Fruit fly (Drosophila melanogaster) whole organism, embryonic: ENCODE measurements around the gene Mvd.

Experiments
- Ada2b ChIP-seq: fragments of 200-800 bp; sonication (Bioruptor generic); IDR thresholded peaks from 2 replicates; pipeline ENCODE4 v1.3.6; 2022; ENCODE audit warnings: missing biosample characterization, missing genetic modification characterization
- Awh ChIP-seq: fragments of 200-800 bp; sonication (Bioruptor generic); IDR thresholded peaks from 2 replicates; pipeline ENCODE4, ENCODE4 v1.3.6; 2022; ENCODE audit warnings: missing biosample characterization, missing genetic modification characterization
- CG10959 ChIP-seq: fragments of 200-800 bp; sonication (Bioruptor generic); IDR thresholded peaks from 2 replicates; pipeline ENCODE4 v1.3.6; 2022; ENCODE audit warnings: missing biosample characterization, missing genetic modification characterization
- CG11093 ChIP-seq: fragments of 200-800 bp; sonication (Bioruptor generic); IDR thresholded peaks from 3 replicates; pipeline ENCODE4 v1.3.6; 2022; ENCODE audit warnings: missing biosample characterization, missing genetic modification characterization
- CG15073 ChIP-seq: fragments of 200-800 bp; sonication (Bioruptor generic); optimal IDR thresholded peaks from 2 replicates; lab custom pipeline; 2016; ENCODE audit warnings: missing biosample characterization, missing genetic modification characterization
- CG1602 ChIP-seq: fragments of 200-800 bp; sonication (Bioruptor generic); optimal IDR thresholded peaks from 3 replicates; lab custom pipeline; 2016; ENCODE audit warnings: missing biosample characterization, missing genetic modification characterization
- CG1832 ChIP-seq: fragments of 200-800 bp; sonication (Bioruptor generic); optimal IDR thresholded peaks from 2 replicates; lab custom pipeline; 2017; ENCODE audit warnings: missing biosample characterization, mild to moderate bottlenecking, missing genetic modification characterization, inconsistent platforms
- CG2199 ChIP-seq: fragments of 200-800 bp; sonication (Bioruptor generic); IDR thresholded peaks from 3 replicates; pipeline ENCODE4 v1.3.6; 2022; ENCODE audit warnings: missing biosample characterization, missing genetic modification characterization
- CG32772 ChIP-seq: fragments of 200-800 bp; sonication (Bioruptor generic); IDR thresholded peaks from 2 replicates; pipeline ENCODE4 v1.3.6; 2022; ENCODE audit warnings: missing biosample characterization, missing genetic modification characterization
- CG33213 ChIP-seq: fragments of 200-800 bp; sonication (Bioruptor generic); optimal IDR thresholded peaks from 3 replicates; lab custom pipeline; 2016; ENCODE audit warnings: missing biosample characterization, missing genetic modification characterization
- CG34224 ChIP-seq: fragments of 200-800 bp; sonication (Bioruptor generic); IDR thresholded peaks from 3 replicates; pipeline ENCODE4 v1.3.6; 2022; ENCODE audit warnings: missing biosample characterization, missing genetic modification characterization; ENCODE audit not compliant: partially characterized antibody
- CG4707 ChIP-seq: fragments of 200-800 bp; sonication (Bioruptor generic); optimal IDR thresholded peaks from 2 replicates; lab custom pipeline; 2018; ENCODE audit warnings: missing biosample characterization, mild to moderate bottlenecking, missing genetic modification characterization, moderate library complexity
- CG5953 ChIP-seq: fragments of 200-800 bp; sonication (Bioruptor generic); IDR thresholded peaks from 2 replicates; pipeline ENCODE4 v1.3.6; 2022; ENCODE audit warnings: missing biosample characterization, missing genetic modification characterization
- CG6272 ChIP-seq: fragments of 200-800 bp; sonication (Bioruptor generic); IDR thresholded peaks from 2 replicates; pipeline ENCODE4 v1.3.6; 2022; ENCODE audit warnings: missing biosample characterization, missing genetic modification characterization
- CG7357 ChIP-seq: fragments of 200-800 bp; sonication (Bioruptor generic); IDR thresholded peaks from 3 replicates; pipeline ENCODE4 v1.3.6; 2022; ENCODE audit warnings: missing biosample characterization, missing genetic modification characterization
- CG8089 ChIP-seq: fragments of 200-800 bp; sonication (Bioruptor generic); optimal IDR thresholded peaks from 3 replicates; lab custom pipeline; 2016; ENCODE audit warnings: missing biosample characterization, missing genetic modification characterization
- CG9215 ChIP-seq: fragments of 200-800 bp; sonication (Bioruptor generic); IDR thresholded peaks from 2 replicates; pipeline ENCODE4 v1.3.6; 2022; ENCODE audit warnings: missing biosample characterization, missing genetic modification characterization
- CG9797 ChIP-seq: fragments of 200-800 bp; sonication (Bioruptor generic); optimal IDR thresholded peaks from 3 replicates; lab custom pipeline; 2018; ENCODE audit warnings: missing biosample characterization, mild to moderate bottlenecking, missing genetic modification characterization
- Dfd ChIP-seq, 2 experiments: fragments of >200 bp; optimal IDR thresholded peaks; 2 replicates each; lab custom pipeline; 2017; ENCODE audit warnings: missing biosample characterization in 2 of 2, missing genetic modification characterization in 2 of 2
- Doc2 ChIP-seq: fragments of 200-800 bp; sonication (Bioruptor generic); IDR thresholded peaks from 2 replicates; pipeline ENCODE4 v1.3.6; 2022; ENCODE audit warnings: missing biosample characterization, missing genetic modification characterization
- E2f1 ChIP-seq: fragments of 200-800 bp; sonication (Bioruptor generic); IDR thresholded peaks from 2 replicates; pipeline ENCODE4 v1.3.6; 2022; ENCODE audit warnings: missing biosample characterization, missing genetic modification characterization
- Eip74EF ChIP-seq, 2 experiments: fragments of 200-800 bp in 1 of 2; fragments of >200 bp in 1 of 2; sonication (Bioruptor generic) in 1 of 2; optimal IDR thresholded peaks; 2 replicates each; lab custom pipeline; 2017 to 2019; ENCODE audit warnings: missing biosample characterization in 2 of 2, missing genetic modification characterization in 2 of 2, mild to moderate bottlenecking in 1 of 2, moderate library complexity in 1 of 2
- HLH3B ChIP-seq: fragments of 200-800 bp; sonication (Bioruptor generic); IDR thresholded peaks from 2 replicates; pipeline ENCODE4 v1.3.6; 2022; ENCODE audit warnings: missing biosample characterization, missing genetic modification characterization
- HmgD ChIP-seq: fragments of 200-800 bp; sonication (Bioruptor generic); optimal IDR thresholded peaks from 3 replicates; lab custom pipeline; 2016; ENCODE audit warnings: missing biosample characterization, missing genetic modification characterization
- HmgZ ChIP-seq: fragments of 200-800 bp; sonication (Bioruptor generic); optimal IDR thresholded peaks from 2 replicates; lab custom pipeline; 2018; ENCODE audit warnings: missing biosample characterization, mild to moderate bottlenecking, missing genetic modification characterization
- Hr78 ChIP-seq, 2 experiments: fragments of 200-800 bp in 1 of 2; fragments of >200 bp in 1 of 2; sonication (Bioruptor generic) in 1 of 2; optimal IDR thresholded peaks; 2 replicates each; lab custom pipeline; 2017 to 2019; ENCODE audit warnings: missing biosample characterization in 2 of 2, missing genetic modification characterization in 2 of 2, mild to moderate bottlenecking in 1 of 2, moderate library complexity in 1 of 2
- Myb ChIP-seq: fragments of 200-800 bp; sonication (Bioruptor generic); optimal IDR thresholded peaks from 2 replicates; lab custom pipeline; 2016; ENCODE audit warnings: missing biosample characterization, missing genetic modification characterization
- Opbp ChIP-seq: fragments of 200-800 bp; sonication (Bioruptor generic); IDR thresholded peaks from 3 replicates; pipeline ENCODE4 v1.3.6; 2022; ENCODE audit warnings: missing biosample characterization, missing genetic modification characterization; ENCODE audit not compliant: partially characterized antibody
- Six4 ChIP-seq: fragments of 200-800 bp; sonication (Bioruptor generic); optimal IDR thresholded peaks from 2 replicates; lab custom pipeline; 2016; ENCODE audit warnings: missing biosample characterization, missing genetic modification characterization
- Sry-δ ChIP-seq: fragments of 200-800 bp; sonication (Bioruptor generic); optimal IDR thresholded peaks from 2 replicates; lab custom pipeline; 2016; ENCODE audit warnings: missing biosample characterization, missing genetic modification characterization
- YL-1 ChIP-seq: fragments of 200-800 bp; sonication (Bioruptor generic); optimal IDR thresholded peaks from 3 replicates; lab custom pipeline; 2017; ENCODE audit warnings: missing biosample characterization, mild to moderate bottlenecking, missing genetic modification characterization
- al ChIP-seq: fragments of 200-800 bp; sonication (Bioruptor generic); IDR thresholded peaks from 2 replicates; pipeline ENCODE4 v1.3.6; 2022; ENCODE audit warnings: missing biosample characterization, missing genetic modification characterization
- amos ChIP-seq: fragments of 200-800 bp; sonication (Bioruptor generic); IDR thresholded peaks from 2 replicates; pipeline ENCODE4 v1.3.6; 2022; ENCODE audit warnings: missing biosample characterization, missing genetic modification characterization; ENCODE audit not compliant: partially characterized antibody
- ap ChIP-seq: fragments of 200-800 bp; sonication (Bioruptor generic); IDR thresholded peaks from 2 replicates; pipeline ENCODE4 v1.3.6; 2022; ENCODE audit warnings: missing biosample characterization, missing genetic modification characterization
- ase ChIP-seq: fragments of 200-800 bp; sonication (Bioruptor generic); IDR thresholded peaks from 3 replicates; pipeline ENCODE4 v1.3.6; 2022; ENCODE audit warnings: missing biosample characterization, missing genetic modification characterization
- crc ChIP-seq: fragments of 200-800 bp; sonication (Bioruptor generic); optimal IDR thresholded peaks from 2 replicates; lab custom pipeline; 2016; ENCODE audit warnings: missing biosample characterization, missing genetic modification characterization
- croc ChIP-seq: fragments of 200-800 bp; sonication (Bioruptor generic); conservative IDR thresholded peaks from 3 replicates; pipeline ENCODE4 v1.3.6; 2022; ENCODE audit warnings: missing biosample characterization, missing genetic modification characterization
- dmrt11E ChIP-seq: fragments of 200-800 bp; sonication (Bioruptor generic); optimal IDR thresholded peaks from 3 replicates; lab custom pipeline; 2018; ENCODE audit warnings: missing biosample characterization, mild to moderate bottlenecking, missing genetic modification characterization, moderate library complexity
- dpn ChIP-seq, 2 experiments: fragments of 200-800 bp; sonication (Bioruptor generic); optimal IDR thresholded peaks; 3 replicates each; lab custom pipeline; 2016; ENCODE audit warnings: missing biosample characterization in 2 of 2, missing genetic modification characterization in 2 of 2
- gfzf ChIP-seq: fragments of 200-800 bp; sonication (Bioruptor generic); optimal IDR thresholded peaks from 2 replicates; lab custom pipeline; 2016; ENCODE audit warnings: missing biosample characterization, mild to moderate bottlenecking, missing genetic modification characterization, moderate library complexity
- jigr1 ChIP-seq: fragments of 200-800 bp; sonication (Bioruptor generic); IDR thresholded peaks from 3 replicates; pipeline ENCODE4 v1.3.6; 2022; ENCODE audit warnings: missing biosample characterization, missing genetic modification characterization
- jumu ChIP-seq: fragments of 200-800 bp; sonication (Bioruptor generic); optimal IDR thresholded peaks from 3 replicates; lab custom pipeline; 2016; ENCODE audit warnings: missing biosample characterization, missing genetic modification characterization
- lmd ChIP-seq: fragments of 200-800 bp; sonication (Bioruptor generic); IDR thresholded peaks from 2 replicates; pipeline ENCODE4 v1.3.6; 2022; ENCODE audit warnings: missing biosample characterization, missing genetic modification characterization
- luna ChIP-seq: fragments of 200-800 bp; sonication (Bioruptor generic); optimal IDR thresholded peaks from 2 replicates; lab custom pipeline; 2016; ENCODE audit warnings: missing biosample characterization, missing genetic modification characterization
- peb ChIP-seq: fragments of 200-800 bp; sonication (Bioruptor generic); IDR thresholded peaks from 2 replicates; pipeline ENCODE4 v1.3.6; 2022; ENCODE audit warnings: missing biosample characterization, missing genetic modification characterization
- phol ChIP-seq: fragments of 200-800 bp; sonication (Bioruptor generic); optimal IDR thresholded peaks from 3 replicates; lab custom pipeline; 2018; ENCODE audit warnings: missing biosample characterization, mild to moderate bottlenecking, missing genetic modification characterization, moderate library complexity
- prd ChIP-seq, 3 experiments: fragments of >200 bp in 2 of 3; fragments of 200-800 bp in 1 of 3; sonication (Bioruptor generic) in 1 of 3; optimal IDR thresholded peaks in 2 of 3; IDR thresholded peaks in 1 of 3; 2 replicates in 2 of 3; 3 replicates in 1 of 3; pipeline versions ENCODE4 v1.3.6 to Lab custom; 2017 to 2022; ENCODE audit warnings: missing biosample characterization in 1 of 3, missing genetic modification characterization in 1 of 3
- slbo ChIP-seq: fragments of 200-800 bp; sonication (Bioruptor generic); IDR thresholded peaks from 2 replicates; pipeline ENCODE4 v1.3.6; 2022; ENCODE audit warnings: missing biosample characterization, missing genetic modification characterization
- sob ChIP-seq: fragments of 200-800 bp; sonication (Bioruptor generic); IDR thresholded peaks from 2 replicates; pipeline ENCODE4 v1.3.6; 2022; ENCODE audit warnings: missing biosample characterization, missing genetic modification characterization
- stc ChIP-seq: fragments of 200-800 bp; sonication (Bioruptor generic); IDR thresholded peaks from 2 replicates; pipeline ENCODE4 v1.3.6; 2022; ENCODE audit warnings: missing biosample characterization, missing genetic modification characterization

Mvd gene

dm6 chrX:15709984-15710750 is 38.8 kb upstream of the Mvd start, which contains the start of the genes CG9281 and CG15601 (continued):
- no peak for TF ChIP-seq peb (GFP tag; lab: Robert Waterston, UW)
- peak; percentile 42; the same call in 1 of the 2 replicates for TF ChIP-seq sob
- TF ChIP-seq crc = no peak
- TF ChIP-seq CG8089 = no peak
- TF ChIP-seq lmd = no peak
- TF ChIP-seq CG7357 (GFP tag; lab: Robert Waterston, UW) = no peak
- TF ChIP-seq amos = peak; percentile 50
- TF ChIP-seq Opbp (GFP tag; lab: Robert Waterston, UW) = peak; percentile 52; the same call in 2 of the 3 replicates
- no peak for TF ChIP-seq CG11093 (GFP tag; lab: Robert Waterston, UW)
- peak; percentile 43 for TF ChIP-seq slbo (GFP tag; lab: Robert Waterston, UW)
- no peak for TF ChIP-seq Six4 (GFP tag; lab: Kevin White, UChicago)
- no peak for TF ChIP-seq phol (tag; lab: Kevin White, UChicago)
- no peak for TF ChIP-seq CG9215 (GFP tag; lab: Robert Waterston, UW)
- no peak for TF ChIP-seq prd (optimal IDR thresholded peaks at IDR 0.05; lab: Kevin White, UChicago)
- no peak for TF ChIP-seq prd (GFP tag; IDR thresholded peaks at IDR 0.05; lab: Robert Waterston, UW)
- no peak for TF ChIP-seq Awh (GFP tag; lab: Robert Waterston, UW)
- TF ChIP-seq CG1602 = no peak
- no peak for TF ChIP-seq HLH3B (GFP tag; lab: Robert Waterston, UW)
- no peak for TF ChIP-seq jumu
- TF ChIP-seq E2f1 = peak; percentile 43; the same call in 1 of the 2 replicates
- TF ChIP-seq ase = no peak
- no peak for TF ChIP-seq CG15073 (GFP tag; lab: Kevin White, UChicago)
- no peak for TF ChIP-seq dpn (GFP tag; optimal IDR thresholded peaks at IDR 0.05; lab: Kevin White, UChicago)
- no peak for TF ChIP-seq jigr1 (GFP tag; lab: Robert Waterston, UW)
- no peak for TF ChIP-seq croc (GFP tag; lab: Robert Waterston, UW)
- no peak for TF ChIP-seq Ada2b
- no peak for TF ChIP-seq Doc2 (GFP tag; lab: Robert Waterston, UW)
- peak; percentile 88 for TF ChIP-seq CG9797 (GFP tag; lab: Kevin White, UChicago)
- TF ChIP-seq CG4707 (GFP tag; lab: Kevin White, UChicago) = no peak
- no peak for TF ChIP-seq Dfd (GFP tag; optimal IDR thresholded peaks at IDR 0.05; lab: Kevin White, UChicago)
- no peak for TF ChIP-seq HmgD (GFP tag; lab: Kevin White, UChicago)
- no peak for TF ChIP-seq dmrt11E (tag; lab: Kevin White, UChicago)
- TF ChIP-seq YL-1 = peak; percentile 77
- no peak for TF ChIP-seq ap
- TF ChIP-seq Sry-δ (GFP tag; lab: Kevin White, UChicago) = peak; percentile 13
- TF ChIP-seq CG6272 (GFP tag; lab: Robert Waterston, UW) = no peak
- peak; percentile 11 for TF ChIP-seq Myb (GFP tag; lab: Kevin White, UChicago)
- TF ChIP-seq stc = no peak
- TF ChIP-seq CG33213 (GFP tag; lab: Kevin White, UChicago) = peak; percentile 10
- no peak for TF ChIP-seq al (GFP tag; lab: Robert Waterston, UW)
- TF ChIP-seq luna = no peak
- no peak for TF ChIP-seq CG10959 (GFP tag; lab: Robert Waterston, UW)
- no peak for TF ChIP-seq CG34224
- TF ChIP-seq HmgZ = no peak
- no peak for TF ChIP-seq CG2199 (GFP tag; lab: Robert Waterston, UW)
- no peak for TF ChIP-seq Hr78 (GFP tag; optimal IDR thresholded peaks at IDR 0.05; lab: Kevin White, UChicago)
- no peak for TF ChIP-seq CG5953 (GFP tag; lab: Robert Waterston, UW)
- TF ChIP-seq Eip74EF (GFP tag; optimal IDR thresholded peaks at IDR 0.05; lab: Kevin White, UChicago) = no peak
- peak; percentile 41 for TF ChIP-seq CG1832 (GFP tag; lab: Kevin White, UChicago)
- no peak for TF ChIP-seq CG32772 (GFP tag; lab: Robert Waterston, UW)
- TF ChIP-seq gfzf = peak; percentile 80
